Fruit fly (Drosophila melanogaster): ENCODE measurements around the gene CG31115.

dm6 chr3R:25032686-25033085 lies 4.1 kb upstream of the CG31115 start:
- TF ChIP-seq CG15011 (GFP tag; optimal IDR thresholded peaks at IDR 0.05) (no peak), CG3838 (GFP tag; optimal IDR thresholded peaks at IDR 0.05) (no peak), CG10267 (tag; optimal IDR thresholded peaks at IDR 0.05) (no peak), CG15601 (tag; optimal IDR thresholded peaks at IDR 0.05) (no peak), CG10366 (GFP tag; IDR thresholded peaks at IDR 0.05) (no peak), CG31365 (tag; optimal IDR thresholded peaks at IDR 0.05) (no peak), insv (GFP tag; optimal IDR thresholded peaks at IDR 0.05) (no peak), Elba2 (GFP tag; optimal IDR thresholded peaks at IDR 0.05) (no peak), Hey (tag; optimal IDR thresholded peaks at IDR 0.05) (no peak), aop (GFP tag; IDR thresholded peaks at IDR 0.05) (no peak)
